Fruit fly (Drosophila melanogaster): ENCODE measurements around the gene CG3558.

The CG3558 gene

DNA sequence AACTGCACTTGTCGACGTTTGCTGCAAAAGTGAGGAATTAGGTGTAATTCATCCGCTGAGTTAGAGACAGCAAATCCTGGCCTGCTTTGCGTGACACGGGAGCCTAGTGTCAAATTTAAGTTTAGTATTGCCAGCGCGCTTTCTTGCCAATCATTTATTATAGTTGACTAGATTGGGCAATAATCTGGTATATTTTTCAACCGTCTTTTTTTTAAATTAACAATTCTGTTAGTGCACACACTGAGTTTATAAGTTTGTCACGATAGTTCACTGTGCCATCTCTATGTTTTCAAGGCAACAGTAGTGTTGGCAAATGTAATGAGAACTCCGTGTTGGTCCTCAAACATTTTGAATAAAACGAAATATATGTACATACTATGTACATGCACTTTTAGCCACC is 15.8 kb upstream of the CG3558 start, which contains the start of the genes CG9641 and CG3165 (continued):
- TF ChIP-seq CG6272 (GFP tag; IDR thresholded peaks at IDR 0.05) (peak; percentile 85), Side (GFP tag; optimal IDR thresholded peaks at IDR 0.05) (peak; percentile 90), Sry-β (GFP tag; optimal IDR thresholded peaks at IDR 0.05) (peak; percentile 60), unc-4 (GFP tag; IDR thresholded peaks at IDR 0.05; ENCODE audit: partially characterized antibody) (peak; percentile 97), cg (GFP tag; optimal IDR thresholded peaks at IDR 0.05) (no peak), Vsx1 (GFP tag; optimal IDR thresholded peaks at IDR 0.05) (no peak), scrt (GFP tag; optimal IDR thresholded peaks at IDR 0.05) (peak; percentile 77), D19B (GFP tag; optimal IDR thresholded peaks at IDR 0.05) (no peak), Chrac-16 (GFP tag; optimal IDR thresholded peaks at IDR 0.05) (peak; percentile 87), gcm (GFP tag; optimal IDR thresholded peaks at IDR 0.05) (no peak), Dip2 (GFP tag; IDR thresholded peaks at IDR 0.05) (no peak), pzg (GFP tag; optimal IDR thresholded peaks at IDR 0.05) (peak; percentile 62), CG7745 (tag; optimal IDR thresholded peaks at IDR 0.05) (no peak), sqz (GFP tag; optimal IDR thresholded peaks at IDR 0.05) (no peak), CG2202 (tag; optimal IDR thresholded peaks at IDR 0.05) (peak; percentile 61), ranshi (GFP tag; IDR thresholded peaks at IDR 0.05) (peak; percentile 78; the same call in 1 of the 2 replicates), CG6813 (GFP tag; optimal IDR thresholded peaks at IDR 0.05) (no peak), CG17328 (GFP tag; IDR thresholded peaks at IDR 0.05) (peak; percentile 71), CG10979 (tag; optimal IDR thresholded peaks at IDR 0.05) (peak; percentile 76), danr (GFP tag; IDR thresholded peaks at IDR 0.05) (peak; percentile 67; the same call in 1 of the 2 replicates), Gug (GFP tag; IDR thresholded peaks at IDR 0.05) (peak; percentile 91), inv (GFP tag; IDR thresholded peaks at IDR 0.05; ENCODE audit: partially characterized antibody) (peak; percentile 94), CG9932 (GFP tag; IDR thresholded peaks at IDR 0.05) (peak; percentile 91), vfl (GFP tag; optimal IDR thresholded peaks at IDR 0.05) (peak; percentile 86), CG8290 (GFP tag; optimal IDR thresholded peaks at IDR 0.05) (peak; percentile 84), CG8290 (tag; optimal IDR thresholded peaks at IDR 0.05) (peak in 1 of 2 experiments; percentile 77), bab2 (GFP tag; optimal IDR thresholded peaks at IDR 0.05) (peak; percentile 90), crc (GFP tag; optimal IDR thresholded peaks at IDR 0.05) (peak; percentile 75), pros (GFP tag; optimal IDR thresholded peaks at IDR 0.05) (no peak), Lim3 (GFP tag; IDR thresholded peaks at IDR 0.05) (peak; percentile 39; the same call in 1 of the 2 replicates), CG10274 (GFP tag; optimal IDR thresholded peaks at IDR 0.05) (peak; percentile 17), CG3407 (GFP tag; optimal IDR thresholded peaks at IDR 0.05) (no peak), zfh2 (GFP tag; optimal IDR thresholded peaks at IDR 0.05) (peak; percentile 88), CG17186 (GFP tag; optimal IDR thresholded peaks at IDR 0.05) (peak; percentile 75), Blimp-1 (GFP tag; optimal IDR thresholded peaks at IDR 0.05) (no peak), fd64A (GFP tag; optimal IDR thresholded peaks at IDR 0.05) (peak; percentile 50), CG7987 (GFP tag; optimal IDR thresholded peaks at IDR 0.05) (peak; percentile 62), CG31441 (GFP tag; IDR thresholded peaks at IDR 0.05) (no peak; the same call in 1 of the 2 replicates), Atf6 (GFP tag; IDR thresholded peaks at IDR 0.05) (peak; percentile 80)

DNA sequence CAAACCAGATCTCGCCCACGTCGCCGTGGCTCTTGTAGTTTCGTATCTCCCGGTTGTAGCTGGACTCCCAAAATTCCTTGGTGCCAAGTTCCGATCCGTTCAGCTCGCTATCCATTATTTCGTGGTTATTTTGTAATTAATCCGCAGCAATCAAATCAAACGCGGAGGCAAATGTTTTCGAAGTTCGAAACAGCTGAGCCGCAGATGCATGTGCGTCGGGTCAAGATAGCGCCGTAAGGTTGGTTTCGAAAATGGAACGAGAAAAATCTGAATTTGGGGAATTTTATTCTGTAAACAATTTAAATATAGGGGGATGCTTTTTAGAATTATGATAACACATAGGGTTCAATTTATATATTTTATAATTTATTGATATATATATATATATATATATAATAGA is 13.6 kb upstream of the CG3558 start, which contains the start of gene CG9643:
Gene CG9643, minus strand, starts transcription at position 198 of the 400 bp plus-strand sequence.
- TF ChIP-seq fd64A (GFP tag; optimal IDR thresholded peaks at IDR 0.05) (no peak), nom (GFP tag; optimal IDR thresholded peaks at IDR 0.05) (no peak), trem (tag; optimal IDR thresholded peaks at IDR 0.05) (peak; percentile 46), CG12744 (GFP tag; optimal IDR thresholded peaks at IDR 0.05) (no peak), Doc2 (GFP tag; IDR thresholded peaks at IDR 0.05) (no peak), CG30020 (tag; optimal IDR thresholded peaks at IDR 0.05) (peak; percentile 96), sug (tag; optimal IDR thresholded peaks at IDR 0.05) (peak; percentile 17), E2f2 (GFP tag; IDR thresholded peaks at IDR 0.05) (peak; percentile 73), seq (GFP tag; IDR thresholded peaks at IDR 0.05) (no peak), HmgZ (tag; optimal IDR thresholded peaks at IDR 0.05) (peak; percentile 7), CG6272 (GFP tag; IDR thresholded peaks at IDR 0.05) (no peak), Sin3A (optimal IDR thresholded peaks at IDR 0.05) (peak; percentile 8), phol (tag; optimal IDR thresholded peaks at IDR 0.05) (peak; percentile 33), org-1 (GFP tag; optimal IDR thresholded peaks at IDR 0.05) (no peak), z (GFP tag; IDR thresholded peaks at IDR 0.05) (no peak), row (GFP tag; IDR thresholded peaks at IDR 0.05) (0 out of 3 replicates have a peak, but pooled peaks have one; percentile 18)
